Worm (Caenorhabditis elegans) whole organism, early embryonic: Measurements from ENCODE around the gene cest-5.1.

Experiments
- B0310.2 ChIP-seq: sonication (generic microtip); optimal IDR thresholded peaks from 2 replicates; lab custom pipeline; 2016; ENCODE audit warnings: mild to moderate bottlenecking, missing genetic modification characterization, missing compliant biosample characterization
- aly-1 ChIP-seq: sonication (generic microtip); optimal IDR thresholded peaks from 2 replicates; lab custom pipeline; 2016; ENCODE audit warnings: missing genetic modification characterization, missing compliant biosample characterization
- ama-1 ChIP-seq: fragments of 150-350 bp; optimal IDR thresholded peaks from 2 replicates; lab custom pipeline; 2014
- ceh-13 ChIP-seq: fragments of 200-800 bp; sonication (Bioruptor generic); optimal IDR thresholded peaks from 2 replicates; lab custom pipeline; 2018; ENCODE audit warnings: mild to moderate bottlenecking, missing genetic modification characterization, missing compliant biosample characterization
- ceh-36 ChIP-seq: sonication (generic microtip); optimal IDR thresholded peaks from 2 replicates; lab custom pipeline; 2016; ENCODE audit warnings: missing genetic modification characterization, inconsistent platforms, missing compliant biosample characterization
- flt-1 ChIP-seq: fragments of 200-800 bp; sonication (Bioruptor generic); IDR thresholded peaks from 2 replicates; pipeline ENCODE4 v1.3.6; 2022; ENCODE audit warnings: missing genetic modification characterization, missing compliant biosample characterization
- hmbx-1 ChIP-seq: sonication (generic microtip); optimal IDR thresholded peaks from 2 replicates; lab custom pipeline; 2016; ENCODE audit warnings: mild to moderate bottlenecking, missing genetic modification characterization, missing compliant biosample characterization
- hmg-4 ChIP-seq: fragments of 200-800 bp; sonication (Bioruptor generic); optimal IDR thresholded peaks from 2 replicates; lab custom pipeline; 2018; ENCODE audit warnings: mild to moderate bottlenecking, missing genetic modification characterization, missing compliant biosample characterization
- hnd-1 ChIP-seq: sonication (generic microtip); optimal IDR thresholded peaks from 2 replicates; lab custom pipeline; 2016; ENCODE audit warnings: missing genetic modification characterization, missing compliant biosample characterization
- pes-1 ChIP-seq: fragments of 200-800 bp; sonication (Bioruptor generic); IDR thresholded peaks from 2 replicates; pipeline ENCODE4 v1.3.6; 2022; ENCODE audit warnings: missing genetic modification reagents, missing genetic modification characterization, missing compliant biosample characterization
- scrt-1 ChIP-seq: fragments of 200-800 bp; sonication (Bioruptor generic); IDR thresholded peaks from 2 replicates; pipeline ENCODE4 v1.3.6; 2022; ENCODE audit warnings: missing genetic modification characterization, missing compliant biosample characterization
- sea-1 ChIP-seq: fragments of 200-800 bp; sonication (Bioruptor generic); conservative IDR thresholded peaks from 2 replicates; pipeline ENCODE4 v1.3.6; 2022; ENCODE audit warnings: missing genetic modification characterization, missing compliant biosample characterization
- tbx-37 ChIP-seq: fragments of 200-800 bp; sonication (Bioruptor generic); conservative IDR thresholded peaks from 2 replicates; pipeline ENCODE4 v1.3.6; 2022; ENCODE audit warnings: missing genetic modification reagents, missing genetic modification characterization, missing compliant biosample characterization
- tra-4 ChIP-seq: sonication (generic microtip); optimal IDR thresholded peaks from 2 replicates; lab custom pipeline; 2017; ENCODE audit warnings: missing genetic modification characterization, missing compliant biosample characterization

DNA sequence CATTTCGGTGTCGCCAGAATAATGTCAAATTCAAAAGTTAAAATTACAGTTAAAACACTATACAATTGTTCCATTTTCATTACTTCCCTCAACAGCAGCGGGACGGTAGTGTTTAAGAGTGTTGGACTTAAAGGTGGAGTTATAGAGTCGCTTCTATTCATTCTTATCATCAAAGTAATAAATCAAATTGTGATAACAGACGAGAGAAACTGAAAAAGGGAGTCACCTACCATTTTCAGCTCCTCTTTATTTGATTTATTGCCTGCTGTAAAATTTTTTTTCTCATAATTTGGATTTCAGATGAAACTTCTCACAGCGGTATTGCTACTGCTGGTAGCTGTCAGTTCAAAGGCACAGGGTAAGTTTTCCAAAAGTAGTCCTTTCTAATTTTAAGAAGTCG, 8.3 kb upstream of the cest-5.1 start, which contains the start of gene C01B10.6:
- no peak for TF ChIP-seq ceh-13 (GFP tag; lab: Kevin White, UChicago)
- no peak for TF ChIP-seq flt-1
- TF ChIP-seq hmbx-1 (tag; lab: Kevin White, UChicago), result no peak
- TF ChIP-seq ama-1, result no peak
- TF ChIP-seq hmg-4 (GFP tag; lab: Kevin White, UChicago), result no peak
- TF ChIP-seq aly-1, result no peak
- no peak for TF ChIP-seq scrt-1
- no peak for TF ChIP-seq tbx-37 (GFP tag; lab: Robert Waterston, UW)
- TF ChIP-seq pes-1 (GFP tag; lab: Robert Waterston, UW), result no peak
- no peak for TF ChIP-seq hnd-1 (tag; lab: Kevin White, UChicago)
- no peak for TF ChIP-seq ceh-36 (tag; lab: Kevin White, UChicago)
- no peak for TF ChIP-seq B0310.2
- TF ChIP-seq tra-4 (tag; lab: Kevin White, UChicago), result no peak
- no peak for TF ChIP-seq sea-1
